Worm (Caenorhabditis elegans) whole organism, young adult: ENCODE data around the gene F36D4.5.

ENCODE experiments used
- B0019.2 ChIP-seq: fragments of 200-800 bp; sonication (Bioruptor generic); conservative IDR thresholded peaks from 2 replicates; pipeline ENCODE4 v1.3.6; 2022; ENCODE audit warnings: missing genetic modification reagents, missing genetic modification characterization, missing compliant biosample characterization
- B0261.1 ChIP-seq: sonication (generic microtip); optimal IDR thresholded peaks from 2 replicates; lab custom pipeline; 2016; ENCODE audit warnings: mild to moderate bottlenecking, missing genetic modification characterization, moderate library complexity, missing compliant biosample characterization
- D2030.7 ChIP-seq: fragments of 200-800 bp; sonication (Bioruptor generic); IDR thresholded peaks from 2 replicates; pipeline ENCODE4 v1.3.6; 2022; ENCODE audit warnings: missing genetic modification reagents, missing genetic modification characterization, missing compliant biosample characterization
- F23B12.7 ChIP-seq: sonication (generic microtip); optimal IDR thresholded peaks from 2 replicates; lab custom pipeline; 2017; ENCODE audit warnings: missing genetic modification characterization, mild to moderate bottlenecking, missing compliant biosample characterization, antibody characterized with exemption, moderate library complexity; ENCODE audit not compliant: insufficient read depth
- F33H1.4 ChIP-seq: fragments of 200-800 bp; sonication (Bioruptor generic); IDR thresholded peaks from 2 replicates; pipeline ENCODE4 v1.3.6; 2022; ENCODE audit warnings: missing genetic modification reagents, missing genetic modification characterization, missing compliant biosample characterization
- F37B4.10 ChIP-seq: fragments of 200-800 bp; sonication (Bioruptor generic); IDR thresholded peaks from 2 replicates; pipeline ENCODE4 v1.3.6; 2022; ENCODE audit warnings: missing genetic modification characterization, missing compliant biosample characterization
- F52B5.7 ChIP-seq: sonication (generic microtip); optimal IDR thresholded peaks from 2 replicates; lab custom pipeline; 2016; ENCODE audit warnings: mild to moderate bottlenecking, missing genetic modification characterization, missing compliant biosample characterization
- F55B11.4 ChIP-seq: sonication (generic microtip); optimal IDR thresholded peaks from 2 replicates; lab custom pipeline; 2016; ENCODE audit warnings: missing compliant biosample characterization, missing genetic modification characterization, borderline replicate concordance; ENCODE audit not compliant: insufficient read depth
- Y53G8AR.9 ChIP-seq: fragments of 200-800 bp; sonication (Bioruptor generic); conservative IDR thresholded peaks from 2 replicates; pipeline ENCODE4 v1.3.6; 2022; ENCODE audit warnings: missing genetic modification reagents, missing genetic modification characterization, missing compliant biosample characterization
- Y56A3A.18 ChIP-seq: fragments of 200-800 bp; sonication (Bioruptor generic); IDR thresholded peaks from 2 replicates; pipeline ENCODE4 v1.3.6; 2022; ENCODE audit warnings: missing genetic modification reagents, missing genetic modification characterization, missing compliant biosample characterization
- Y95B8A.8 ChIP-seq: fragments of 200-800 bp; sonication (Bioruptor generic); IDR thresholded peaks from 2 replicates; pipeline ENCODE4 v1.3.6; 2022; ENCODE audit warnings: missing genetic modification reagents, missing genetic modification characterization, missing compliant biosample characterization
- ZK185.1 ChIP-seq: sonication (generic microtip); optimal IDR thresholded peaks from 2 replicates; lab custom pipeline; 2016; ENCODE audit warnings: mild to moderate bottlenecking, missing genetic modification characterization, missing compliant biosample characterization; ENCODE audit not compliant: poor library complexity, severe bottlenecking
- aptf-2 ChIP-seq: fragments of 200-800 bp; sonication (Bioruptor generic); conservative IDR thresholded peaks from 2 replicates; pipeline ENCODE4 v1.3.6; 2022; ENCODE audit warnings: missing genetic modification reagents, missing genetic modification characterization, missing compliant biosample characterization
- attf-3 ChIP-seq: fragments of 200-800 bp; sonication (Bioruptor generic); conservative IDR thresholded peaks from 2 replicates; pipeline ENCODE4 v1.3.6; 2022; ENCODE audit warnings: missing genetic modification reagents, missing genetic modification characterization, missing compliant biosample characterization
- ceh-100 ChIP-seq: fragments of 200-800 bp; sonication (Bioruptor generic); IDR thresholded peaks from 2 replicates; pipeline ENCODE4 v1.3.6; 2022; ENCODE audit warnings: missing genetic modification reagents, missing genetic modification characterization, missing compliant biosample characterization
- ceh-27 ChIP-seq: fragments of 200-800 bp; sonication (Bioruptor generic); optimal IDR thresholded peaks from 2 replicates; lab custom pipeline; 2018; ENCODE audit warnings: mild to moderate bottlenecking, missing genetic modification characterization, moderate library complexity, missing compliant biosample characterization
- ceh-79 ChIP-seq: sonication (generic microtip); optimal IDR thresholded peaks from 2 replicates; lab custom pipeline; 2017; ENCODE audit warnings: mild to moderate bottlenecking, missing genetic modification characterization, missing compliant biosample characterization
- chd-7 ChIP-seq: sonication (generic microtip); optimal IDR thresholded peaks from 2 replicates; lab custom pipeline; 2016; ENCODE audit warnings: mild to moderate bottlenecking, missing genetic modification characterization, moderate library complexity, missing compliant biosample characterization
- dpl-1 ChIP-seq: fragments of 150-350 bp; optimal IDR thresholded peaks from 2 replicates; lab custom pipeline; 2014; ENCODE audit warnings: missing biosample characterization, missing genetic modification reagents, missing genetic modification characterization
- efl-1 ChIP-seq: fragments of 150-350 bp; optimal IDR thresholded peaks from 2 replicates; lab custom pipeline; 2014; ENCODE audit warnings: missing biosample characterization, missing genetic modification reagents, missing genetic modification characterization
- egl-18 ChIP-seq: fragments of 200-800 bp; sonication (Bioruptor generic); IDR thresholded peaks from 2 replicates; pipeline ENCODE4 v1.3.6; 2022; ENCODE audit warnings: missing genetic modification reagents, missing genetic modification characterization, missing compliant biosample characterization
- egl-44 ChIP-seq: fragments of 200-800 bp; sonication (Bioruptor generic); IDR thresholded peaks from 2 replicates; pipeline ENCODE4 v1.3.6; 2022; ENCODE audit warnings: missing genetic modification reagents, missing genetic modification characterization, missing compliant biosample characterization
- ekl-4 ChIP-seq: fragments of 200-800 bp; sonication (Bioruptor generic); IDR thresholded peaks from 2 replicates; pipeline ENCODE4 v1.3.6; 2022; ENCODE audit warnings: missing genetic modification reagents, missing genetic modification characterization, missing compliant biosample characterization
- him-1 ChIP-seq: sonication (generic microtip); optimal IDR thresholded peaks from 2 replicates; lab custom pipeline; 2016; ENCODE audit warnings: missing genotype, missing genetic modification reagents, missing genetic modification characterization, missing compliant biosample characterization
- hmg-20 ChIP-seq: fragments of 200-800 bp; sonication (Bioruptor generic); IDR thresholded peaks from 2 replicates; pipeline ENCODE4 v1.3.6; 2022; ENCODE audit warnings: missing genetic modification reagents, missing genetic modification characterization, missing compliant biosample characterization
- hsf-1 ChIP-seq: fragments of 200-800 bp; sonication (Bioruptor generic); IDR thresholded peaks from 2 replicates; pipeline ENCODE4 v1.3.6; 2022; ENCODE audit warnings: missing genetic modification reagents, missing genetic modification characterization, missing compliant biosample characterization
- lag-1 ChIP-seq: fragments of 200-800 bp; sonication (Bioruptor generic); IDR thresholded peaks from 2 replicates; pipeline ENCODE4 v1.3.6; 2022; ENCODE audit warnings: missing genetic modification reagents, missing genetic modification characterization, missing compliant biosample characterization
- let-607 ChIP-seq, 2 experiments: fragments of 200-800 bp in 1 of 2; sonication (Bioruptor generic) in 1 of 2; sonication (generic microtip) in 1 of 2; optimal IDR thresholded peaks; 2 replicates each; lab custom pipeline; 2016 to 2018; ENCODE audit warnings: mild to moderate bottlenecking in 2 of 2, missing compliant biosample characterization in 2 of 2, missing genetic modification characterization in 2 of 2, moderate library complexity in 2 of 2, missing genotype in 1 of 2
- lsl-1 ChIP-seq: fragments of 200-800 bp; sonication (Bioruptor generic); optimal IDR thresholded peaks from 2 replicates; lab custom pipeline; 2018; ENCODE audit warnings: mild to moderate bottlenecking, missing genetic modification characterization, moderate library complexity, missing compliant biosample characterization
- madf-3 ChIP-seq: fragments of 200-800 bp; sonication (Bioruptor generic); IDR thresholded peaks from 2 replicates; pipeline ENCODE4 v1.3.6; 2022; ENCODE audit warnings: missing genetic modification reagents, missing genetic modification characterization, missing compliant biosample characterization
- madf-6 ChIP-seq: fragments of 200-800 bp; sonication (Bioruptor generic); IDR thresholded peaks from 2 replicates; pipeline ENCODE4 v1.3.6; 2022; ENCODE audit warnings: missing genetic modification reagents, missing genetic modification characterization, missing compliant biosample characterization
- madf-8 ChIP-seq: fragments of 200-800 bp; sonication (Bioruptor generic); conservative IDR thresholded peaks from 2 replicates; pipeline ENCODE4 v1.3.6; 2022; ENCODE audit warnings: missing genetic modification reagents, missing genetic modification characterization, missing compliant biosample characterization
- nhr-80 ChIP-seq: sonication (generic microtip); optimal IDR thresholded peaks from 2 replicates; lab custom pipeline; 2016; ENCODE audit warnings: missing genetic modification characterization, missing compliant biosample characterization
- pbrm-1 ChIP-seq: fragments of 200-800 bp; sonication (Bioruptor generic); IDR thresholded peaks from 2 replicates; pipeline ENCODE4 v1.3.6; 2022; ENCODE audit warnings: missing genetic modification reagents, missing genetic modification characterization, missing compliant biosample characterization
- rcor-1 ChIP-seq: fragments of 200-800 bp; sonication (Bioruptor generic); IDR thresholded peaks from 2 replicates; pipeline ENCODE4 v1.3.6; 2022; ENCODE audit warnings: missing genetic modification reagents, missing genetic modification characterization, missing compliant biosample characterization
- repo-1 ChIP-seq: sonication (generic microtip); optimal IDR thresholded peaks from 2 replicates; lab custom pipeline; 2017; ENCODE audit warnings: mild to moderate bottlenecking, missing genetic modification characterization, missing compliant biosample characterization
- rpc-1 ChIP-seq, 2 experiments: fragments of 150-350 bp in 1 of 2; sonication (generic microtip) in 1 of 2; optimal IDR thresholded peaks; 2 replicates each; lab custom pipeline; 2014 to 2018; ENCODE audit warnings: missing biosample characterization in 1 of 2, missing genetic modification characterization in 1 of 2, missing genetic modification reagents in 1 of 2, missing genotype in 1 of 2
- sdz-38 ChIP-seq: sonication (generic microtip); optimal IDR thresholded peaks from 2 replicates; lab custom pipeline; 2016; ENCODE audit warnings: missing genotype, missing genetic modification characterization, missing compliant biosample characterization
- sea-2 ChIP-seq: fragments of 200-800 bp; sonication (Bioruptor generic); IDR thresholded peaks from 2 replicates; pipeline ENCODE4 v1.3.6; 2022; ENCODE audit warnings: missing genetic modification characterization, missing compliant biosample characterization
- snpc-1.3 ChIP-seq: sonication (generic microtip); optimal IDR thresholded peaks from 2 replicates; lab custom pipeline; 2017; ENCODE audit warnings: missing genetic modification characterization, mild to moderate bottlenecking, missing compliant biosample characterization, antibody characterized with exemption, moderate library complexity, missing genotype, missing genetic modification reagents; ENCODE audit not compliant: insufficient read depth
- unc-62 ChIP-seq: fragments of 150-350 bp; optimal IDR thresholded peaks from 2 replicates; lab custom pipeline; 2014; ENCODE audit warnings: missing biosample characterization, missing genetic modification reagents, missing genetic modification characterization
- xnd-1 ChIP-seq: sonication (generic microtip); optimal IDR thresholded peaks from 2 replicates; lab custom pipeline; 2016; ENCODE audit warnings: missing genotype, missing genetic modification reagents, missing genetic modification characterization, missing compliant biosample characterization
- ztf-18 ChIP-seq: sonication (generic microtip); optimal IDR thresholded peaks from 2 replicates; lab custom pipeline; 2016; ENCODE audit warnings: missing genotype, mild to moderate bottlenecking, missing genetic modification characterization, missing compliant biosample characterization
- ztf-25 ChIP-seq: fragments of 200-800 bp; sonication (Bioruptor generic); IDR thresholded peaks from 2 replicates; pipeline ENCODE4 v1.3.6; 2022; ENCODE audit warnings: missing genetic modification reagents, missing genetic modification characterization, missing compliant biosample characterization
- ztf-6 ChIP-seq: fragments of 200-800 bp; sonication (Bioruptor generic); IDR thresholded peaks from 2 replicates; pipeline ENCODE4 v1.3.6; 2022; ENCODE audit warnings: missing genetic modification reagents, missing genetic modification characterization, missing compliant biosample characterization

The F36D4.5 gene

DNA sequence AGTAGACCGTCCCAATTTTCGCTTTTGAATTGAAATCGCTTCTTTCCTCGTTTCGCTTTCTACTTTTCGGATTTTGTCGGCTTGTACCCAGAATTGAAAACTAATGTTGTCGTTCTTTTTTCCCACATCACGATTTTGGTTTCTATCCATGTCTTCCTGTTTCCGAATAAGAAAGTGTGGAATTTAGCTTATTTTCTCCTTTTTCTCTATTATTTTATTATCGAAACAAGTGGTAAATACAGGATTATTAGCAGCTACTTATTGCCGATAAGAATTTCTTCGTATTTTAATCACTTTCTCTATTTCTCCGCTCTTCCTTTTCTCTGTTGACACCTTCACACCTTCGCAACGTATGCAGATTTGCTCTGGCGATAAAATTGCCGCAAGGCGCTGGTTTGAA, 40.7 kb downstream of the F36D4.5 start:
- no peak for TF ChIP-seq ztf-25

- TF ChIP-seq ekl-4 (GFP tag; lab: Robert Waterston, UW): no peak
- peak; percentile 55 for TF ChIP-seq xnd-1 (tag; lab: Kevin White, UChicago)
- peak; percentile 79 for TF ChIP-seq efl-1 (GFP tag; lab: Kevin White, UChicago)
- peak; percentile 77 for TF ChIP-seq F33H1.4 (GFP tag; lab: Robert Waterston, UW)
- TF ChIP-seq ZK185.1: no peak
- 0 out of 2 replicates have a peak, but pooled peaks have one; percentile 59 for TF ChIP-seq hsf-1 (GFP tag; lab: Robert Waterston, UW)
- TF ChIP-seq chd-7 (tag; lab: Kevin White, UChicago): no peak
- no peak for TF ChIP-seq aptf-2 (GFP tag; lab: Robert Waterston, UW)
- TF ChIP-seq snpc-1.3: no peak
- no peak for TF ChIP-seq Y56A3A.18
- no peak for TF ChIP-seq madf-3 (GFP tag; lab: Robert Waterston, UW)
- no peak for TF ChIP-seq F52B5.7 (tag; lab: Kevin White, UChicago)
- TF ChIP-seq ztf-18 (tag; lab: Kevin White, UChicago): peak; percentile 50
- no peak for TF ChIP-seq let-607 (tag; optimal IDR thresholded peaks at IDR 0.05; lab: Kevin White, UChicago)
- no peak for TF ChIP-seq lag-1 (GFP tag; lab: Robert Waterston, UW)
- peak; percentile 76 for TF ChIP-seq madf-6 (GFP tag; lab: Robert Waterston, UW)
- TF ChIP-seq lsl-1 (GFP tag; lab: Kevin White, UChicago): peak; percentile 60
- TF ChIP-seq madf-8 (GFP tag; lab: Robert Waterston, UW): peak; percentile 52; the same call in 1 of the 2 replicates
- TF ChIP-seq nhr-80 (tag; lab: Kevin White, UChicago): no peak
- peak; percentile 25 for TF ChIP-seq dpl-1
- no peak for TF ChIP-seq ceh-100 (GFP tag; lab: Robert Waterston, UW)
- TF ChIP-seq ceh-27 (GFP tag; lab: Kevin White, UChicago): no peak
- TF ChIP-seq F55B11.4: no peak
- peak; percentile 27; the same call in 1 of the 2 replicates for TF ChIP-seq D2030.7 (GFP tag; lab: Robert Waterston, UW)
- no peak for TF ChIP-seq F37B4.10 (GFP tag; lab: Robert Waterston, UW)
- no peak for TF ChIP-seq unc-62 (GFP tag; lab: Kevin White, UChicago)
- TF ChIP-seq hmg-20 (GFP tag; lab: Robert Waterston, UW): no peak
These were observed 41.3 kb downstream of the F36D4.5 start for ce11 chrV:9384359-9384758.

- TF ChIP-seq ztf-6 (GFP tag; lab: Robert Waterston, UW) (no peak), rcor-1 (peak; percentile 90), B0261.1 (tag; lab: Kevin White, UChicago) (no peak), ceh-79 (tag; lab: Kevin White, UChicago) (no peak), sea-2 (GFP tag; lab: Robert Waterston, UW) (no peak), him-1 (tag; lab: Kevin White, UChicago) (peak; percentile 64), sdz-38 (tag; lab: Kevin White, UChicago) (no peak), B0019.2 (peak; percentile 83), Y53G8AR.9 (peak; percentile 85), xnd-1 (tag; lab: Kevin White, UChicago) (peak; percentile 99), egl-18 (GFP tag; lab: Robert Waterston, UW) (no peak), egl-44 (no peak), repo-1 (tag; lab: Kevin White, UChicago) (no peak), attf-3 (peak; percentile 63), Y95B8A.8 (GFP tag; lab: Robert Waterston, UW) (peak; percentile 91; the same call in 1 of the 2 replicates), F23B12.7 (tag; lab: Kevin White, UChicago) (no peak), rpc-1 (optimal IDR thresholded peaks at IDR 0.05; lab: Kevin White, UChicago) (no peak), rpc-1 (tag; optimal IDR thresholded peaks at IDR 0.05; lab: Kevin White, UChicago) (peak; percentile 5), pbrm-1 (GFP tag; lab: Robert Waterston, UW) (peak; percentile 87)
These were observed 42.9 kb downstream of the F36D4.5 start for ce11 chrV:9382538-9383328.
